Fruit fly (Drosophila melanogaster) whole organism, embryonic: ENCODE results near the gene Fam92.

Experiments used
- B-H1 ChIP-seq: fragments of 200-800 bp; sonication (Bioruptor generic); IDR thresholded peaks from 3 replicates; pipeline ENCODE4 v1.3.6; 2022; ENCODE audit warnings: missing biosample characterization, missing genetic modification characterization
- CG10543 ChIP-seq: fragments of 200-800 bp; sonication (Bioruptor generic); optimal IDR thresholded peaks from 3 replicates; lab custom pipeline; 2017; ENCODE audit warnings: missing biosample characterization, mild to moderate bottlenecking, missing genetic modification characterization, moderate library complexity
- CG10979 ChIP-seq: fragments of 200-800 bp; sonication (Bioruptor generic); optimal IDR thresholded peaks from 2 replicates; lab custom pipeline; 2018; ENCODE audit warnings: missing biosample characterization, mild to moderate bottlenecking, missing genetic modification characterization, moderate library complexity
- CG11456 ChIP-seq: fragments of 200-800 bp; sonication (Bioruptor generic); IDR thresholded peaks from 3 replicates; pipeline ENCODE4 v1.3.6; 2022; ENCODE audit warnings: missing biosample characterization, missing genetic modification characterization
- CG13123 ChIP-seq: fragments of 200-800 bp; sonication (Bioruptor generic); optimal IDR thresholded peaks from 2 replicates; lab custom pipeline; 2016; ENCODE audit warnings: missing biosample characterization, missing genetic modification characterization
- CG14014 ChIP-seq: fragments of 200-800 bp; sonication (Bioruptor generic); IDR thresholded peaks from 2 replicates; pipeline ENCODE4 v1.3.6; 2022; ENCODE audit warnings: missing biosample characterization, missing genetic modification characterization
- CG17361 ChIP-seq: fragments of 200-800 bp; sonication (Bioruptor generic); IDR thresholded peaks from 3 replicates; pipeline ENCODE4 v1.3.6; 2022; ENCODE audit warnings: missing biosample characterization, missing genetic modification characterization
- CG2116 ChIP-seq: fragments of 200-800 bp; sonication (Bioruptor generic); optimal IDR thresholded peaks from 3 replicates; lab custom pipeline; 2018; ENCODE audit warnings: missing biosample characterization, mild to moderate bottlenecking, missing genetic modification characterization
- CG2678 ChIP-seq: fragments of 200-800 bp; sonication (Bioruptor generic); optimal IDR thresholded peaks from 3 replicates; lab custom pipeline; 2019; ENCODE audit warnings: missing biosample characterization, mild to moderate bottlenecking, missing genetic modification characterization, moderate library complexity
- CG3726 ChIP-seq: fragments of 200-800 bp; sonication (Bioruptor generic); IDR thresholded peaks from 3 replicates; pipeline ENCODE4, ENCODE4 v1.3.6; 2022; ENCODE audit warnings: missing biosample characterization, missing genetic modification characterization
- CG3995 ChIP-seq: fragments of 200-800 bp; sonication (Bioruptor generic); optimal IDR thresholded peaks from 3 replicates; lab custom pipeline; 2016; ENCODE audit warnings: missing biosample characterization, missing genetic modification characterization
- CG6765 ChIP-seq: fragments of 200-800 bp; sonication (Bioruptor generic); optimal IDR thresholded peaks from 3 replicates; lab custom pipeline; 2017; ENCODE audit warnings: missing biosample characterization, mild to moderate bottlenecking, missing genetic modification characterization
- CG7357 ChIP-seq: fragments of 200-800 bp; sonication (Bioruptor generic); IDR thresholded peaks from 3 replicates; pipeline ENCODE4 v1.3.6; 2022; ENCODE audit warnings: missing biosample characterization, missing genetic modification characterization
- CG7372 ChIP-seq: fragments of 200-800 bp; sonication (Bioruptor generic); IDR thresholded peaks from 2 replicates; pipeline ENCODE4 v1.3.6; 2022; ENCODE audit warnings: missing biosample characterization, missing genetic modification characterization
- CG7987 ChIP-seq: fragments of 200-800 bp; sonication (Bioruptor generic); optimal IDR thresholded peaks from 2 replicates; lab custom pipeline; 2018; ENCODE audit warnings: missing biosample characterization, mild to moderate bottlenecking, missing genetic modification characterization, moderate library complexity
- D ChIP-seq, 2 experiments: fragments of 200-800 bp in 1 of 2; fragments of >200 bp in 1 of 2; sonication (Bioruptor generic) in 1 of 2; optimal IDR thresholded peaks; 2 replicates in 1 of 2; 3 replicates in 1 of 2; lab custom pipeline; 2017; ENCODE audit warnings: mild to moderate bottlenecking in 1 of 2, missing biosample characterization in 1 of 2, missing genetic modification characterization in 1 of 2, missing genetic modification reagents in 1 of 2
- E2f2 ChIP-seq: fragments of 200-800 bp; sonication (Bioruptor generic); IDR thresholded peaks from 2 replicates; pipeline ENCODE4 v1.3.6; 2022; ENCODE audit warnings: missing biosample characterization, missing genetic modification characterization
- Fer1 ChIP-seq: fragments of 200-800 bp; sonication (Bioruptor generic); optimal IDR thresholded peaks from 2 replicates; lab custom pipeline; 2017; ENCODE audit warnings: missing biosample characterization, mild to moderate bottlenecking, missing genetic modification characterization
- HLH4C ChIP-seq: fragments of 200-800 bp; sonication (Bioruptor generic); IDR thresholded peaks from 3 replicates; pipeline ENCODE4 v1.3.6; 2022; ENCODE audit warnings: missing biosample characterization, missing genetic modification characterization; ENCODE audit not compliant: partially characterized antibody
- HLHmδ ChIP-seq: fragments of 200-800 bp; sonication (Bioruptor generic); optimal IDR thresholded peaks from 2 replicates; lab custom pipeline; 2018; ENCODE audit warnings: missing biosample characterization, mild to moderate bottlenecking, missing genetic modification characterization, moderate library complexity
- Hey ChIP-seq: fragments of 200-800 bp; sonication (Bioruptor generic); optimal IDR thresholded peaks from 3 replicates; lab custom pipeline; 2018; ENCODE audit warnings: missing biosample characterization, mild to moderate bottlenecking, missing genetic modification characterization
- Hsf ChIP-seq: fragments of 200-800 bp; sonication (Bioruptor generic); optimal IDR thresholded peaks from 3 replicates; lab custom pipeline; 2016; ENCODE audit warnings: missing biosample characterization, missing genetic modification characterization
- Lim3 ChIP-seq: fragments of 200-800 bp; sonication (Bioruptor generic); IDR thresholded peaks from 2 replicates; pipeline ENCODE4 v1.3.6; 2022; ENCODE audit warnings: missing biosample characterization, missing genetic modification characterization
- NK7.1 ChIP-seq: fragments of 200-800 bp; sonication (Bioruptor generic); optimal IDR thresholded peaks from 3 replicates; lab custom pipeline; 2016; ENCODE audit warnings: missing biosample characterization, missing genetic modification characterization
- NfI ChIP-seq: fragments of 200-800 bp; sonication (Bioruptor generic); optimal IDR thresholded peaks from 3 replicates; lab custom pipeline; 2018; ENCODE audit warnings: missing biosample characterization, mild to moderate bottlenecking, missing genetic modification characterization, moderate library complexity
- Xrp1 ChIP-seq: fragments of 200-800 bp; sonication (Bioruptor generic); IDR thresholded peaks from 2 replicates; pipeline ENCODE4 v1.3.6; 2022; ENCODE audit warnings: missing biosample characterization, missing genetic modification characterization
- bowl ChIP-seq: fragments of 200-800 bp; sonication (Bioruptor generic); IDR thresholded peaks from 2 replicates; pipeline ENCODE4 v1.3.6; 2022; ENCODE audit warnings: missing biosample characterization, missing genetic modification characterization
- chinmo ChIP-seq: fragments of 200-800 bp; sonication (Bioruptor generic); IDR thresholded peaks from 4 replicates; pipeline ENCODE4 v1.3.6; 2022; ENCODE audit warnings: missing biosample characterization, missing genetic modification characterization; ENCODE audit not compliant: partially characterized antibody
- crc ChIP-seq: fragments of 200-800 bp; sonication (Bioruptor generic); optimal IDR thresholded peaks from 2 replicates; lab custom pipeline; 2016; ENCODE audit warnings: missing biosample characterization, missing genetic modification characterization
- crol ChIP-seq: fragments of 200-800 bp; sonication (Bioruptor generic); IDR thresholded peaks from 2 replicates; pipeline ENCODE4 v1.3.6; 2022; ENCODE audit warnings: missing biosample characterization, missing genetic modification characterization
- dati ChIP-seq: fragments of 200-800 bp; sonication (Bioruptor generic); IDR thresholded peaks from 2 replicates; pipeline ENCODE4 v1.3.6; 2022; ENCODE audit warnings: missing biosample characterization, missing genetic modification characterization
- dimm ChIP-seq: fragments of 200-800 bp; sonication (Bioruptor generic); IDR thresholded peaks from 2 replicates; pipeline ENCODE4 v1.3.6; 2022; ENCODE audit warnings: missing biosample characterization, missing genetic modification characterization
- dpn ChIP-seq, 2 experiments: fragments of 200-800 bp; sonication (Bioruptor generic); optimal IDR thresholded peaks; 3 replicates each; lab custom pipeline; 2016; ENCODE audit warnings: missing biosample characterization in 2 of 2, missing genetic modification characterization in 2 of 2
- eyg ChIP-seq: fragments of 200-800 bp; sonication (Bioruptor generic); optimal IDR thresholded peaks from 3 replicates; lab custom pipeline; 2016; ENCODE audit warnings: missing biosample characterization, missing genetic modification characterization
- jumu ChIP-seq: fragments of 200-800 bp; sonication (Bioruptor generic); optimal IDR thresholded peaks from 3 replicates; lab custom pipeline; 2016; ENCODE audit warnings: missing biosample characterization, missing genetic modification characterization
- lola ChIP-seq, 3 experiments: fragments of >200 bp in 2 of 3; fragments of 200-800 bp in 1 of 3; sonication (Bioruptor generic) in 1 of 3; optimal IDR thresholded peaks; 2 replicates each; lab custom pipeline; 2017 to 2019; ENCODE audit warnings: missing biosample characterization in 3 of 3, missing genetic modification characterization in 3 of 3, mild to moderate bottlenecking in 1 of 3, moderate library complexity in 1 of 3
- pfk ChIP-seq: fragments of 200-800 bp; sonication (Bioruptor generic); optimal IDR thresholded peaks from 2 replicates; lab custom pipeline; 2018; ENCODE audit warnings: missing biosample characterization, mild to moderate bottlenecking, missing genetic modification characterization, moderate library complexity
- pnt ChIP-seq: fragments of 200-800 bp; sonication (Bioruptor generic); optimal IDR thresholded peaks from 3 replicates; lab custom pipeline; 2016; ENCODE audit warnings: missing biosample characterization, missing genetic modification characterization
- sc ChIP-seq, 3 experiments: fragments of >200 bp in 2 of 3; fragments of 200-800 bp in 1 of 3; sonication (Bioruptor generic) in 1 of 3; optimal IDR thresholded peaks; 2 replicates in 2 of 3; 3 replicates in 1 of 3; lab custom pipeline; 2017; ENCODE audit warnings: mild to moderate bottlenecking in 1 of 3, missing biosample characterization in 1 of 3, missing genetic modification characterization in 1 of 3, missing genetic modification reagents in 1 of 3
- sens ChIP-seq: fragments of 200-800 bp; sonication (Bioruptor generic); peaks from one replicate; lab custom pipeline; 2016; ENCODE audit warnings: missing biosample characterization, missing genetic modification characterization
- seq ChIP-seq: fragments of 200-800 bp; sonication (Bioruptor generic); IDR thresholded peaks from 2 replicates; pipeline ENCODE4 v1.3.6; 2022; ENCODE audit warnings: missing biosample characterization, missing genetic modification characterization
- sr ChIP-seq: fragments of 200-800 bp; sonication (Bioruptor generic); IDR thresholded peaks from 3 replicates; pipeline ENCODE4 v1.3.6; 2022; ENCODE audit warnings: missing biosample characterization, missing genetic modification characterization
- stwl ChIP-seq: fragments of 200-800 bp; sonication (Bioruptor generic); optimal IDR thresholded peaks from 3 replicates; lab custom pipeline; 2018; ENCODE audit warnings: missing biosample characterization, mild to moderate bottlenecking, missing genetic modification characterization, moderate library complexity
- tup ChIP-seq: fragments of 200-800 bp; sonication (Bioruptor generic); optimal IDR thresholded peaks from 2 replicates; lab custom pipeline; 2016; ENCODE audit warnings: missing biosample characterization, mild to moderate bottlenecking, missing genetic modification characterization, moderate library complexity
- usp ChIP-seq: fragments of >200 bp; optimal IDR thresholded peaks from 2 replicates; lab custom pipeline; 2017; ENCODE audit warnings: missing biosample characterization, missing genetic modification characterization
- vfl ChIP-seq: fragments of 200-800 bp; sonication (Bioruptor generic); optimal IDR thresholded peaks from 2 replicates; lab custom pipeline; 2016; ENCODE audit warnings: missing biosample characterization, missing genetic modification characterization

Fam92 gene

DNA sequence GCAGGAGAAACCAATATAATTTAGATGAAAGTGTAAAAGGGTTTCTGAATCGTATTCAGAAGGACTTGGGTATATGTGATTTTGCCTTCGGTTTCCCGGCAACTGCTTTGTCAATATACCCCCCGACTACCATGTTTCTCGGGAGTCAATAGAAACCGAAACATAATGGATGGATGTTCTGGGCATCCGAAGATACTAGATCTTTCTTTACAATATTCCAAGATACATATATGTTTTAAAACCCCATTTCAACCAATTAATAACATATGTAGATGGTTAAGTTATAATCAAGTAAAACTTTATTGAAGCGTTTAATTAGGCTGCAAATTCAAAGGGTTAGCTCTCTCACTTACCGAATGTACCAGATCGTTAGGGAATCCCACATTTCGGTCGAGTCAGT lies 6.1 kb downstream of the Fam92 start, which contains the start of gene CG5435:
Gene CG5435, minus strand, starts transcription at position 101 of the 400 bp plus-strand sequence.
- no peak for TF ChIP-seq eyg
- TF ChIP-seq, all 482 proteins: peak for 0

DNA sequence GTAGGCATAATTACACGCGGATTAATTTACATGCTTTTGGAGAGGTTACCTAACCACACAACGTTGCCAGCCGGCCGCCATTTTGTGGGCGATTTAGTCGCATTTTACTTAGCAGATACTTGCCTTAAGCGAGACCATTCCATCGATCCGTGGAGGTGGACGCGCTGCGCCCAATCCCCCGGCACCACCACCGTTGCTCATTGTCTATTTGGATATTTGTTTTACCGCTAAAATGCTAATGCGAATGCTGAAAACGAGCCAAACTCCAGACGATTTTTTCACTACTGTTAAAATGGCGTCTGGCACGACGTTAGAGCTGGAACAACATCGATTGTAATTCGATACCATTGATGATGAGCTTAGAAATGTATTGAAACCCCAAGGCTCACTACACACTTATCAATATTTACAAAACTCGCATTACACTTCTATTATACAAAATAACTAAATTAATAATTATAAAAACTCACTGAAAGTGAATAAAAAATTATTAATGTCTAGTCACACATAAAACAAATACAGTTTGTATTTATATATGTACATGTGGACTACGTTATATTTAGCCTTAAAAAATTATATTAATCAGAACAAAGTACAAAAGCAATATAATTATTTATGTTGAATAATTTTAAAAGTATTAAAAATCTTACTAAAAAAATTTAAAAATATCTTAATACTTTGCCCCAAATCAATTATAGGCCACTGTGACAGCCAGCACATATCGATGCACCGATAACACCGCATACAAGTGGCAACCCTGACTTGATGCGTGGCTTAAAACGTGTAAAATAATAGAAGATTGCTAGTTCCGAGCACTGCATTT lies 9.2 kb downstream of the Fam92 start, which contains the start of gene eRF3:
Gene eRF3, plus strand, starts transcription at position 741 of the 823 bp plus-strand sequence.
- TF ChIP-seq CG3995 (GFP tag; lab: Kevin White, UChicago) (no peak), Hsf (GFP tag; lab: Kevin White, UChicago) (peak; percentile 26), HLHmδ (GFP tag; lab: Kevin White, UChicago) (no peak), chinmo (GFP tag; lab: Robert Waterston, UW) (peak; percentile 80; the same call in 1 of the 4 replicates), CG11456 (peak; percentile 78), CG14014 (peak; percentile 66), pnt (GFP tag; lab: Kevin White, UChicago) (no peak), dati (GFP tag; lab: Robert Waterston, UW) (no peak), lola (GFP tag; optimal IDR thresholded peaks at IDR 0.05; lab: Kevin White, UChicago) (peak in 1 of 3 experiments; percentile 88), CG2678 (tag; lab: Kevin White, UChicago) (peak; percentile 90), Lim3 (GFP tag; lab: Robert Waterston, UW) (no peak), CG2116 (GFP tag; lab: Kevin White, UChicago) (peak; percentile 80), CG13123 (GFP tag; lab: Kevin White, UChicago) (peak; percentile 57), jumu (GFP tag; lab: Kevin White, UChicago) (no peak), HLH4C (GFP tag; lab: Robert Waterston, UW) (0 out of 3 replicates have a peak, but pooled peaks have one; percentile 42), CG7987 (GFP tag; lab: Kevin White, UChicago) (peak; percentile 8), dimm (GFP tag; lab: Robert Waterston, UW) (no peak; the same call in 1 of the 2 replicates), Xrp1 (GFP tag; lab: Robert Waterston, UW) (peak; percentile 78; the same call in 1 of the 2 replicates), Fer1 (peak; percentile 36), CG10979 (tag; lab: Kevin White, UChicago) (peak; percentile 78), stwl (tag; lab: Kevin White, UChicago) (peak; percentile 12), usp (GFP tag; lab: Kevin White, UChicago) (no peak), sr (GFP tag; lab: Robert Waterston, UW) (no peak), CG6765 (no peak), NfI (GFP tag; lab: Kevin White, UChicago) (peak; percentile 62), crc (GFP tag; lab: Kevin White, UChicago) (no peak), dpn (GFP tag; optimal IDR thresholded peaks at IDR 0.05; lab: Kevin White, UChicago) (peak in 1 of 2 experiments; percentile 75), vfl (GFP tag; lab: Kevin White, UChicago) (no peak), tup (GFP tag; lab: Kevin White, UChicago) (no peak), seq (peak; percentile 21; the same call in 1 of the 2 replicates), sens (peak; percentile 88), CG3726 (GFP tag; lab: Robert Waterston, UW) (0 out of 3 replicates have a peak, but pooled peaks have one; percentile 44), CG17361 (GFP tag; lab: Robert Waterston, UW) (peak; percentile 96), CG7357 (GFP tag; lab: Robert Waterston, UW) (peak; percentile 78), pfk (GFP tag; lab: Kevin White, UChicago) (no peak), D (optimal IDR thresholded peaks at IDR 0.05; lab: Kevin White, UChicago) (peak; percentile 79), D (GFP tag; optimal IDR thresholded peaks at IDR 0.05; lab: Kevin White, UChicago) (peak; percentile 55), sc (optimal IDR thresholded peaks at IDR 0.05; lab: Kevin White, UChicago) (no peak), sc (GFP tag; optimal IDR thresholded peaks at IDR 0.05; lab: Kevin White, UChicago) (peak; percentile 65), CG10543 (GFP tag; lab: Kevin White, UChicago) (peak; percentile 70), Hey (no peak), E2f2 (GFP tag; lab: Robert Waterston, UW) (peak; percentile 45), crol (no peak), NK7.1 (GFP tag; lab: Kevin White, UChicago) (no peak), bowl (no peak), B-H1 (GFP tag; lab: Robert Waterston, UW) (0 out of 3 replicates have a peak, but pooled peaks have one; percentile 51), CG7372 (peak; percentile 54; the same call in 1 of the 2 replicates)
